Worm (Caenorhabditis elegans) whole organism, L4 larva: ENCODE measurements around the gene asb-1.

Experiments
- F26F4.8 ChIP-seq: fragments of 200-800 bp; sonication (Bioruptor generic); conservative IDR thresholded peaks from 2 replicates; pipeline ENCODE4 v1.3.6; 2022; ENCODE audit warnings: missing genetic modification characterization, missing compliant biosample characterization
- F44E2.7 ChIP-seq: fragments of 200-800 bp; sonication (Bioruptor generic); IDR thresholded peaks from 2 replicates; pipeline ENCODE4 v2.1.2; 2022; ENCODE audit warnings: missing genetic modification characterization, missing compliant biosample characterization
- T20F7.1 ChIP-seq: fragments of 200-800 bp; sonication (Bioruptor generic); optimal IDR thresholded peaks from 2 replicates; lab custom pipeline; 2018; ENCODE audit warnings: mild to moderate bottlenecking, missing genetic modification characterization, missing compliant biosample characterization
- Y105C5A.15 ChIP-seq: fragments of 200-800 bp; sonication (Bioruptor generic); IDR thresholded peaks from 2 replicates; pipeline ENCODE4 v1.3.6; 2022; ENCODE audit warnings: missing genetic modification characterization, missing compliant biosample characterization
- ZK546.5 ChIP-seq, 2 experiments: sonication (generic microtip); optimal IDR thresholded peaks; 2 replicates each; lab custom pipeline; 2017; ENCODE audit warnings: missing biosample characterization in 2 of 2, missing genetic modification characterization in 2 of 2
- aha-1 ChIP-seq: fragments of 150-350 bp; peaks from one replicate; lab custom pipeline; 2014; ENCODE audit warnings: missing biosample characterization, missing genetic modification characterization
- arid-1 ChIP-seq: fragments of 200-800 bp; sonication (Bioruptor generic); conservative IDR thresholded peaks from 2 replicates; pipeline ENCODE4 v1.3.6; 2022; ENCODE audit warnings: missing genetic modification reagents, missing genetic modification characterization, missing compliant biosample characterization
- ceh-32 ChIP-seq: sonication (generic microtip); optimal IDR thresholded peaks from 2 replicates; lab custom pipeline; 2016; ENCODE audit warnings: mild to moderate bottlenecking, missing genetic modification characterization, missing compliant biosample characterization; ENCODE audit not compliant: poor library complexity
- ceh-44 ChIP-seq: fragments of 200-800 bp; sonication (Bioruptor generic); IDR thresholded peaks from 2 replicates; pipeline ENCODE4 v1.3.6; 2022; ENCODE audit warnings: missing genetic modification reagents, missing genetic modification characterization, missing compliant biosample characterization
- cey-2 ChIP-seq: sonication (generic microtip); optimal IDR thresholded peaks from 3 replicates; lab custom pipeline; 2017; ENCODE audit warnings: missing genetic modification characterization, mild to moderate bottlenecking, missing compliant biosample characterization, antibody characterized with exemption, borderline replicate concordance; ENCODE audit not compliant: insufficient read depth
- daf-19 ChIP-seq: fragments of 200-800 bp; sonication (Bioruptor generic); conservative IDR thresholded peaks from 2 replicates; pipeline ENCODE4 v1.3.6; 2022; ENCODE audit warnings: missing genetic modification characterization, missing compliant biosample characterization
- dmd-6 ChIP-seq: fragments of 200-800 bp; sonication (Bioruptor generic); IDR thresholded peaks from 2 replicates; pipeline ENCODE4 v1.3.6; 2022; ENCODE audit warnings: missing genetic modification reagents, missing genetic modification characterization, missing compliant biosample characterization
- dmd-8 ChIP-seq: fragments of 200-800 bp; sonication (Bioruptor generic); IDR thresholded peaks from 2 replicates; pipeline ENCODE4 v1.3.6; 2022; ENCODE audit warnings: missing genetic modification characterization, missing compliant biosample characterization
- dmd-9 ChIP-seq: fragments of 200-800 bp; sonication (Bioruptor generic); IDR thresholded peaks from 2 replicates; pipeline ENCODE4 v1.3.6; 2022; ENCODE audit warnings: missing genetic modification reagents, missing genetic modification characterization, missing compliant biosample characterization
- dpl-1 ChIP-seq: fragments of 150-350 bp; optimal IDR thresholded peaks from 2 replicates; lab custom pipeline; 2014; ENCODE audit warnings: missing biosample characterization, missing genetic modification reagents, missing genetic modification characterization
- duxl-1 ChIP-seq: sonication (generic microtip); optimal IDR thresholded peaks from 2 replicates; lab custom pipeline; 2016; ENCODE audit warnings: mild to moderate bottlenecking, missing genetic modification characterization, moderate library complexity, missing compliant biosample characterization; ENCODE audit not compliant: poor library complexity
- egl-27 ChIP-seq: sonication (generic microtip); optimal IDR thresholded peaks from 3 replicates; lab custom pipeline; 2017; ENCODE audit warnings: missing biosample characterization, missing genetic modification reagents, missing genetic modification characterization
- fos-1 ChIP-seq: fragments of 150-350 bp; optimal IDR thresholded peaks from 2 replicates; lab custom pipeline; 2014; ENCODE audit warnings: missing biosample characterization, missing genetic modification characterization
- hlh-11 ChIP-seq: fragments of 200-800 bp; sonication (Bioruptor generic); optimal IDR thresholded peaks from 2 replicates; lab custom pipeline; 2018; ENCODE audit warnings: mild to moderate bottlenecking, missing genetic modification characterization, missing compliant biosample characterization
- hmg-1.1 ChIP-seq: fragments of 200-800 bp; sonication (Bioruptor generic); IDR thresholded peaks from 2 replicates; pipeline ENCODE4 v1.3.6; 2022; ENCODE audit warnings: missing genetic modification reagents, missing genetic modification characterization, missing compliant biosample characterization
- lin-1 ChIP-seq: fragments of 200-800 bp; sonication (Bioruptor generic); IDR thresholded peaks from 2 replicates; pipeline ENCODE4 v1.3.6; 2022; ENCODE audit warnings: missing genetic modification reagents, missing genetic modification characterization, missing compliant biosample characterization
- lin-15B ChIP-seq: fragments of 150-350 bp; sonication (generic microtip); optimal IDR thresholded peaks from 3 replicates; lab custom pipeline; 2014; ENCODE audit warnings: missing biosample characterization, missing genetic modification characterization
- lin-29 ChIP-seq: fragments of 200-800 bp; sonication (Bioruptor generic); IDR thresholded peaks from 2 replicates; pipeline ENCODE4 v1.3.6; 2022; ENCODE audit warnings: missing genetic modification reagents, missing genetic modification characterization, missing compliant biosample characterization
- lin-38 ChIP-seq: fragments of 200-800 bp; sonication (Bioruptor generic); IDR thresholded peaks from 2 replicates; pipeline ENCODE4 v1.3.6; 2022; ENCODE audit warnings: missing genetic modification reagents, missing genetic modification characterization, missing compliant biosample characterization
- lin-39 ChIP-seq: fragments of 150-350 bp; optimal IDR thresholded peaks from 2 replicates; lab custom pipeline; 2014; ENCODE audit warnings: missing biosample characterization, missing genetic modification reagents, missing genetic modification characterization
- lir-3 ChIP-seq: sonication (generic microtip); optimal IDR thresholded peaks from 2 replicates; lab custom pipeline; 2016; ENCODE audit warnings: mild to moderate bottlenecking, missing genetic modification characterization, missing compliant biosample characterization
- lsy-2 ChIP-seq, 2 experiments: fragments of 150-350 bp in 1 of 2; sonication (generic microtip) in 1 of 2; optimal IDR thresholded peaks; 2 replicates each; lab custom pipeline; 2014 to 2017; ENCODE audit warnings: missing biosample characterization in 2 of 2, missing genetic modification characterization in 2 of 2
- madf-5 ChIP-seq, 2 experiments: fragments of 200-800 bp; sonication (Bioruptor generic); IDR thresholded peaks; 2 replicates each; pipeline ENCODE4 v1.3.6; 2022; ENCODE audit warnings: missing compliant biosample characterization in 2 of 2, missing genetic modification characterization in 2 of 2
- mdt-29 ChIP-seq: fragments of 200-800 bp; sonication (Bioruptor generic); IDR thresholded peaks from 2 replicates; pipeline ENCODE4 v1.3.6; 2022; ENCODE audit warnings: missing genetic modification reagents, missing genetic modification characterization, missing compliant biosample characterization
- mes-2 ChIP-seq: sonication (generic microtip); optimal IDR thresholded peaks from 2 replicates; lab custom pipeline; 2016; ENCODE audit warnings: missing genotype, mild to moderate bottlenecking, missing genetic modification characterization, missing compliant biosample characterization; ENCODE audit not compliant: poor library complexity, severe bottlenecking
- mxl-2 ChIP-seq: fragments of 200-800 bp; sonication (Bioruptor generic); conservative IDR thresholded peaks from 2 replicates; pipeline ENCODE4 v1.3.6; 2022; ENCODE audit warnings: missing genetic modification reagents, missing genetic modification characterization, missing compliant biosample characterization
- nhr-25 ChIP-seq: sonication (generic microtip); optimal IDR thresholded peaks from 2 replicates; lab custom pipeline; 2017; ENCODE audit warnings: missing genetic modification characterization, mild to moderate bottlenecking, missing compliant biosample characterization, antibody characterized with exemption, moderate library complexity, borderline replicate concordance; ENCODE audit not compliant: insufficient read depth
- nhr-28 ChIP-seq: fragments of 150-350 bp; optimal IDR thresholded peaks from 2 replicates; lab custom pipeline; 2014; ENCODE audit warnings: missing biosample characterization, missing genetic modification characterization
- nhr-42 ChIP-seq: fragments of 200-800 bp; sonication (Bioruptor generic); IDR thresholded peaks from 2 replicates; pipeline ENCODE4 v1.3.6; 2022; ENCODE audit warnings: missing genetic modification characterization, missing compliant biosample characterization
- nhr-6 ChIP-seq: fragments of 150-350 bp; optimal IDR thresholded peaks from 2 replicates; lab custom pipeline; 2014; ENCODE audit warnings: missing biosample characterization, missing genetic modification characterization
- nhr-76 ChIP-seq: fragments of 150-350 bp; optimal IDR thresholded peaks from 2 replicates; lab custom pipeline; 2014; ENCODE audit warnings: missing biosample characterization, missing genetic modification characterization
- pha-4 ChIP-seq, 2 experiments: fragments of 150-350 bp in 1 of 2; fragments of 200-800 bp in 1 of 2; sonication (Bioruptor generic) in 1 of 2; IDR thresholded peaks in 1 of 2; optimal IDR thresholded peaks in 1 of 2; 2 replicates each; pipeline versions ENCODE4 v1.3.6 to Lab custom; 2014 to 2022; ENCODE audit warnings: missing genetic modification characterization in 2 of 2, missing genetic modification reagents in 2 of 2, missing biosample characterization in 1 of 2, missing compliant biosample characterization in 1 of 2
- rbr-2 ChIP-seq: sonication (generic microtip); optimal IDR thresholded peaks from 2 replicates; lab custom pipeline; 2016; ENCODE audit warnings: missing genotype, missing genetic modification characterization, missing compliant biosample characterization
- set-16 ChIP-seq: fragments of 200-800 bp; sonication (Bioruptor generic); IDR thresholded peaks from 2 replicates; pipeline ENCODE4 v1.3.6; 2022; ENCODE audit warnings: missing genetic modification reagents, missing genetic modification characterization, missing compliant biosample characterization
- snpc-4 ChIP-seq: fragments of 150-350 bp; optimal IDR thresholded peaks from 2 replicates; lab custom pipeline; 2014; ENCODE audit warnings: missing biosample characterization, missing genetic modification characterization
- spr-1 ChIP-seq: sonication (generic microtip); optimal IDR thresholded peaks from 2 replicates; lab custom pipeline; 2016; ENCODE audit warnings: mild to moderate bottlenecking, missing genetic modification characterization, missing compliant biosample characterization
- unc-130 ChIP-seq: sonication (generic microtip); optimal IDR thresholded peaks from 2 replicates; lab custom pipeline; 2016; ENCODE audit warnings: missing genetic modification reagents, missing genetic modification characterization, missing compliant biosample characterization
- unc-62 ChIP-seq, 3 experiments: fragments of 150-350 bp in 1 of 3; sonication (generic microtip); optimal IDR thresholded peaks in 2 of 3; peaks in 1 of 3; 1 replicate in 1 of 3; 2 replicates in 2 of 3; lab custom pipeline; 2014 to 2017; ENCODE audit warnings: missing biosample characterization in 3 of 3, missing genetic modification characterization in 3 of 3, missing genetic modification reagents in 3 of 3, missing genotype in 1 of 3
- vab-7 ChIP-seq: fragments of 200-800 bp; sonication (Bioruptor generic); IDR thresholded peaks from 2 replicates; pipeline ENCODE4 v1.3.6; 2022; ENCODE audit warnings: missing genetic modification reagents, missing genetic modification characterization, missing compliant biosample characterization

Gene asb-1

DNA sequence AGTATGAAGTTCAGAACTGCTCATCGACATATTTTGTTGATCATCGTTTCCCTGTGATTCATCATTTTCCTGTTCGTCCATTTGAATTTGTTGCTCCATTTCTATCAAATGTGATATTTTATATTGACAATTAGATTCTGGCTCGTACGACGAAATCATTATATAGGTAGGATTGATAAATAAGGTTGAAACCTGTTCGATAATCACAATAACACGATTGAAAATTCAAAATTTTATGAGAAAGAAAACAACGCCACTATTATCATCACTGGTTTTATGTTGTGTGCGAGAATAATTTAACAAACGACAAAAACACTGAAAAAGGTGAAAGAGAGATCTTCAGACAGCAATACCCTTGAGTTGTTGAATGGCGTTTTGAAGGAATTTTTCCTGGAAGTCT, 1.3 kb downstream of the asb-1 start, which contains the start of gene apc-11 (continued):
- TF ChIP-seq lin-15B (tag; lab: Kevin White, UChicago) = no peak

DNA sequence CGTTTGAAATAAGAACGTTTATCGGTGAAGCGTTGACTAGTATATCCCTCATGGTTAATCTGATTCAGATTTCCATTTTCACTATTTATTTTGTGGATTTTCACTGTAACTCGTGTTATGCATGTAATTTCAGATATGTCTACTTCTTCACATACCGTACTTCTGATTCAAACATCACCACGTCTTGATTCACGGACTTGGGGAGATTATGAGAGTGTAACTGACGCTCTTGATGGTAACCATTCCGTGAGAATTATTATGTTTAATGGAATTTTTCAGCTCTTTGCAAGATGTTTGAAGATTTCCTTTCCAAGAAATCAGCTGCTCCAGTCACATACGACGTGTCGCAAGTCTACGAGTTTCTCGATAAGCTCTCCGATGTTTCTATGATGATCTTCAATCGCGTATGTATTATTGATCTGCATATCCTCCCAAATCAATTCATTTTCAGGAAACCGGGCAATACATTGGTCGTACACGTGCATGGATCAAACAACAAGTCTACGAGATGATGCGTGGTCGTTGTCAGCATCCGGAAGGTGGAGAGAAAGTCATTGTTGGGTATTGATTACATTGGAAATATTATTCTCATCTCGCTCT, 2.4 kb downstream of the asb-1 start, which contains the start of gene erh-2:
erh-2 (plus strand) TSS at position 134 of the 600 bp plus-strand sequence.
- TF ChIP-seq duxl-1 (tag; lab: Kevin White, UChicago) = no peak
- TF ChIP-seq pha-4 (GFP tag; IDR thresholded peaks at IDR 0.05; lab: Robert Waterston, UW) = no peak
- TF ChIP-seq pha-4 (tag; optimal IDR thresholded peaks at IDR 0.05; lab: Kevin White, UChicago) = no peak
- TF ChIP-seq unc-62 (GFP tag; optimal IDR thresholded peaks at IDR 0.05 in 1 of 2; lab: Kevin White, UChicago) = peak in 1 of 2 experiments; percentile 74
- no peak for TF ChIP-seq unc-62 (tag; optimal IDR thresholded peaks at IDR 0.05; lab: Kevin White, UChicago)
- TF ChIP-seq ZK546.5 (tag; optimal IDR thresholded peaks at IDR 0.05; lab: Kevin White, UChicago) = no peak
- TF ChIP-seq Y105C5A.15 (GFP tag; lab: Robert Waterston, UW) = 0 out of 2 replicates have a peak, but pooled peaks have one; percentile 29
- TF ChIP-seq, all 104 proteins: peak for 2

DNA sequence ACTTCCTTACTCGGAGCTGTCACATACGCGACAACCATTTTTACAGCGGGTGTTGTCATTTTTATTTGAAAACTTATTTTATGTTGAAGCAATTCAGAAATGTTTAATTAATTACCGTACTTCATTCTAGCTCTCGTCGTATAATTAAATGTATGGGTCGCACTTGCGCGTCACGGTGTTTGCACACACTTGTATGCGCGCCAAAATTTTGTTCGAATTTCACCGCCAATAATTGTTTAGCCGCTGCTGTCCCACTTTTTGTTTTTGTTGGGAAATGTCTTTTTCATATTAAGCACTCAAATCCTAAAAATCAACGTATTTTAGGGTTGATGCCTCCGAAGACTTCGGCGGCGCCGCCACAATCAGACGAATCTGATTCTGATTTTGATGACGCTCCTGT, 8.4 kb downstream of the asb-1 start, which contains the start of the genes F35G12.7 and smc-4:
F35G12.7 (minus strand) TSS at position 154 of the 400 bp plus-strand sequence.
smc-4 (plus strand) TSS at position 325 of the 400 bp plus-strand sequence.
- peak; percentile 85 for TF ChIP-seq dpl-1 (GFP tag; lab: Kevin White, UChicago)
- TF ChIP-seq nhr-25 = no peak
- no peak for TF ChIP-seq snpc-4
- 0 out of 2 replicates have a peak, but pooled peaks have one; percentile 30 for TF ChIP-seq ceh-44
- no peak for TF ChIP-seq dmd-8 (GFP tag; lab: Robert Waterston, UW)
- no peak for TF ChIP-seq mxl-2
- no peak for TF ChIP-seq lin-39
- peak; percentile 34; the same call in 1 of the 2 replicates for TF ChIP-seq hmg-1.1 (GFP tag; lab: Robert Waterston, UW)
- peak; percentile 26 for TF ChIP-seq rbr-2 (tag; lab: Kevin White, UChicago)
- TF ChIP-seq F26F4.8 (GFP tag; lab: Robert Waterston, UW) = no peak
- no peak for TF ChIP-seq madf-5 (GFP tag; IDR thresholded peaks at IDR 0.05; lab: Robert Waterston, UW)
- TF ChIP-seq lin-38 (GFP tag; lab: Robert Waterston, UW) = peak; percentile 66
- TF ChIP-seq dmd-6 (GFP tag; lab: Robert Waterston, UW) = peak; percentile 47; the same call in 1 of the 2 replicates
- peak; percentile 58; the same call in 1 of the 2 replicates for TF ChIP-seq daf-19 (GFP tag; lab: Robert Waterston, UW)
- no peak for TF ChIP-seq nhr-28 (tag; lab: Kevin White, UChicago)
- TF ChIP-seq lsy-2 (tag; optimal IDR thresholded peaks at IDR 0.05; lab: Kevin White, UChicago) = peak; percentile 60 to 93
- TF ChIP-seq unc-130 (GFP tag; lab: Kevin White, UChicago) = peak; percentile 56
- no peak for TF ChIP-seq dmd-9 (GFP tag; lab: Robert Waterston, UW)
- no peak for TF ChIP-seq mdt-29
- TF ChIP-seq hlh-11 = peak; percentile 34
- TF ChIP-seq egl-27 = no peak
- TF ChIP-seq F44E2.7 (GFP tag; lab: Robert Waterston, UW) = no peak
- TF ChIP-seq nhr-76 = no peak
- peak; percentile 19 for TF ChIP-seq nhr-6 (tag; lab: Kevin White, UChicago)
- no peak for TF ChIP-seq arid-1 (GFP tag; lab: Robert Waterston, UW)
- TF ChIP-seq set-16 (GFP tag; lab: Robert Waterston, UW) = no peak
- TF ChIP-seq nhr-42 (GFP tag; lab: Robert Waterston, UW) = no peak
- TF ChIP-seq spr-1 (tag; lab: Kevin White, UChicago) = no peak
- no peak for TF ChIP-seq vab-7 (GFP tag; lab: Robert Waterston, UW)
- TF ChIP-seq fos-1 = no peak
- no peak for TF ChIP-seq duxl-1 (tag; lab: Kevin White, UChicago)
- peak; percentile 78 for TF ChIP-seq mes-2 (tag; lab: Kevin White, UChicago)
- no peak for TF ChIP-seq cey-2 (tag; lab: Kevin White, UChicago)
- no peak for TF ChIP-seq lin-29
- TF ChIP-seq lin-1 = no peak
- no peak for TF ChIP-seq aha-1 (tag; lab: Kevin White, UChicago)
- TF ChIP-seq ceh-32 = no peak
- TF ChIP-seq lir-3 (tag; lab: Kevin White, UChicago) = no peak
- no peak for TF ChIP-seq T20F7.1 (GFP tag; lab: Kevin White, UChicago)
